Fruit fly (Drosophila melanogaster): ENCODE measurements around the gene CG32641.

The CG32641 gene

dm6 chrX:13143100-13143499 lies 41.2 kb upstream of the CG32641 start (continued):
- no peak for TF ChIP-seq toy (GFP tag; IDR thresholded peaks at IDR 0.05)
- TF ChIP-seq zfh1 (GFP tag; IDR thresholded peaks at IDR 0.05) = 0 out of 3 replicates have a peak, but pooled peaks have one; percentile 17
- TF ChIP-seq sim (GFP tag; IDR thresholded peaks at IDR 0.05) = no peak; the same call in 1 of the 2 replicates
- TF ChIP-seq Vsx1 (GFP tag; optimal IDR thresholded peaks at IDR 0.05) = no peak
- TF ChIP-seq lbe (GFP tag; optimal IDR thresholded peaks at IDR 0.05) = no peak
- TF ChIP-seq CG17802 (tag; optimal IDR thresholded peaks at IDR 0.05) = no peak
- TF ChIP-seq Mad (GFP tag; optimal IDR thresholded peaks at IDR 0.05) = no peak
- no peak for TF ChIP-seq wdn (GFP tag; IDR thresholded peaks at IDR 0.05)
- TF ChIP-seq Dad (GFP tag; optimal IDR thresholded peaks at IDR 0.05) = no peak
- TF ChIP-seq onecut (GFP tag; IDR thresholded peaks at IDR 0.05) = 0 out of 2 replicates have a peak, but pooled peaks have one; percentile 7
- no peak for TF ChIP-seq CG6254 (GFP tag; optimal IDR thresholded peaks at IDR 0.05)
- TF ChIP-seq Gug (GFP tag; IDR thresholded peaks at IDR 0.05) = no peak
- no peak for TF ChIP-seq tio (GFP tag; optimal IDR thresholded peaks at IDR 0.05)
- no peak for TF ChIP-seq CG8359 (GFP tag; optimal IDR thresholded peaks at IDR 0.05; ENCODE audit: borderline replicate concordance)
- no peak for TF ChIP-seq caup (GFP tag; optimal IDR thresholded peaks at IDR 0.05; ENCODE audit: severe bottlenecking)
- no peak for TF ChIP-seq ranshi (GFP tag; IDR thresholded peaks at IDR 0.05)
- TF ChIP-seq CG8290 (GFP tag; optimal IDR thresholded peaks at IDR 0.05) = no peak
- no peak for TF ChIP-seq CG8290 (tag; optimal IDR thresholded peaks at IDR 0.05)
- no peak for TF ChIP-seq abd-A (tag; optimal IDR thresholded peaks at IDR 0.05)
- TF ChIP-seq dan (GFP tag; IDR thresholded peaks at IDR 0.05) = no peak
- TF ChIP-seq Bteb2 (GFP tag; optimal IDR thresholded peaks at IDR 0.05) = no peak
- no peak for TF ChIP-seq stwl (tag; optimal IDR thresholded peaks at IDR 0.05)
- no peak for TF ChIP-seq CG16815 (GFP tag; optimal IDR thresholded peaks at IDR 0.05)
- no peak for TF ChIP-seq CG34224 (GFP tag; IDR thresholded peaks at IDR 0.05; ENCODE audit: partially characterized antibody)
- TF ChIP-seq seq (GFP tag; IDR thresholded peaks at IDR 0.05) = peak; percentile 33; the same call in 1 of the 2 replicates
- peak; percentile 42; the same call in 1 of the 2 replicates for TF ChIP-seq lmd (GFP tag; IDR thresholded peaks at IDR 0.05)
- no peak for TF ChIP-seq CG10147 (GFP tag; optimal IDR thresholded peaks at IDR 0.05)
- no peak for TF ChIP-seq Ravus (GFP tag; IDR thresholded peaks at IDR 0.05)
- no peak for TF ChIP-seq sd (tag; optimal IDR thresholded peaks at IDR 0.05)
- TF ChIP-seq Optix (GFP tag; IDR thresholded peaks at IDR 0.05) = no peak
- no peak for TF ChIP-seq wek (GFP tag; optimal IDR thresholded peaks at IDR 0.05)
- TF ChIP-seq danr (GFP tag; IDR thresholded peaks at IDR 0.05) = no peak
- TF ChIP-seq NfI (GFP tag; optimal IDR thresholded peaks at IDR 0.05) = no peak
- TF ChIP-seq CG14860 (GFP tag; IDR thresholded peaks at IDR 0.05; ENCODE audit: partially characterized antibody) = no peak
- no peak for TF ChIP-seq CG4328 (GFP tag; optimal IDR thresholded peaks at IDR 0.05)
- TF ChIP-seq CG30020 (tag; optimal IDR thresholded peaks at IDR 0.05) = no peak
- TF ChIP-seq CG42726 (GFP tag; IDR thresholded peaks at IDR 0.05; ENCODE audit: partially characterized antibody) = no peak
- peak; percentile 20 for TF ChIP-seq CG17829 (tag; optimal IDR thresholded peaks at IDR 0.05)
- TF ChIP-seq CG1647 (GFP tag; optimal IDR thresholded peaks at IDR 0.05) = no peak
- no peak for TF ChIP-seq CG4854 (GFP tag; optimal IDR thresholded peaks at IDR 0.05)
- TF ChIP-seq NFAT (GFP tag; IDR thresholded peaks at IDR 0.05) = no peak
- TF ChIP-seq bowl (GFP tag; IDR thresholded peaks at IDR 0.05) = no peak
- TF ChIP-seq prd (optimal IDR thresholded peaks at IDR 0.05) = no peak
- peak; percentile 84 for TF ChIP-seq prd (GFP tag; IDR thresholded peaks at IDR 0.05)
- TF ChIP-seq gsb (GFP tag; IDR thresholded peaks at IDR 0.05) = no peak
- peak; percentile 63 for TF ChIP-seq unpg (GFP tag; optimal IDR thresholded peaks at IDR 0.05)
- TF ChIP-seq btn (GFP tag; optimal IDR thresholded peaks at IDR 0.05) = no peak
- TF ChIP-seq CG13296 (GFP tag; optimal IDR thresholded peaks at IDR 0.05) = peak; percentile 31
- no peak for TF ChIP-seq Lhr (GFP tag; optimal IDR thresholded peaks at IDR 0.05)
- no peak for TF ChIP-seq tll (GFP tag; optimal IDR thresholded peaks at IDR 0.05)
- no peak for TF ChIP-seq Atf3 (GFP tag; optimal IDR thresholded peaks at IDR 0.05)

Data from whole organism, embryonic.